Worm (Caenorhabditis elegans) whole organism, L3 larva: ENCODE measurements around the gene phf-31.

Source experiments
- ama-1 ChIP-seq: fragments of 150-350 bp; optimal IDR thresholded peaks from 2 replicates; lab custom pipeline; 2018
- daf-12 ChIP-seq: fragments of 150-350 bp; optimal IDR thresholded peaks from 2 replicates; lab custom pipeline; 2014; ENCODE audit warnings: missing biosample characterization, missing genetic modification reagents, missing genetic modification characterization
- elt-2 ChIP-seq: sonication (generic microtip); optimal IDR thresholded peaks from 2 replicates; lab custom pipeline; 2016; ENCODE audit warnings: missing genetic modification reagents, mild to moderate bottlenecking, missing genetic modification characterization, missing compliant biosample characterization
- fos-1 ChIP-seq: fragments of 150-350 bp; optimal IDR thresholded peaks from 2 replicates; lab custom pipeline; 2014; ENCODE audit warnings: missing biosample characterization, missing genetic modification characterization
- nhr-76 ChIP-seq: fragments of 150-350 bp; sonication (generic microtip); optimal IDR thresholded peaks from 5 replicates; lab custom pipeline; 2014; ENCODE audit warnings: missing biosample characterization, missing genetic modification characterization
- sea-2 ChIP-seq: fragments of 150-350 bp; sonication (generic microtip); optimal IDR thresholded peaks from 4 replicates; lab custom pipeline; 2014; ENCODE audit warnings: missing biosample characterization, missing genetic modification reagents, missing genetic modification characterization
- zag-1 ChIP-seq: fragments of 150-350 bp; optimal IDR thresholded peaks from 2 replicates; lab custom pipeline; 2014; ENCODE audit warnings: missing biosample characterization, missing genetic modification characterization

DNA sequence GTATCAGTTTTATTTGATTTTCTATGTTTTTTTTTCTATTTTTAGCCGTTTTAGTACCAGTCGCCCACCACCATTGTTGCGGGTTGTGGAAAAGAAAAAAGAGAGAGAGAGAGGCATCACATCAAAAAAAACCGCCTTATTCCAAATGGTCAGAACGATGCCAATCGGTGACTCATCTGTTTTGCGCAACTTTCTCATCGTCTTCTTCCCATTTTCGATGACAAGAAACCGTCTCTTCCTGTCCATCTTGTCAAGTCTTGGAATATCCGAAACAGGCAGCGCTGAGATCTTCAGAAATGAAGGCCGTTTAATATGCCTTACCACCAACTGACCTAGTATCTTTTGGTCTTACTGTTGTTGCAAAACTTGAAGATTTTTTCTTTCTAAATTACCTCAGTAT lies 4.7 kb downstream of the phf-31 start:
- TF ChIP-seq fos-1 (tag; lab: Kevin White, UChicago) = no peak
- no peak for TF ChIP-seq ama-1 (lab: Kevin White, UChicago)
- TF ChIP-seq daf-12 (tag; lab: Kevin White, UChicago) = no peak
- TF ChIP-seq nhr-76 (tag; lab: Kevin White, UChicago) = no peak
- TF ChIP-seq sea-2 = no peak
- TF ChIP-seq elt-2 = no peak
- TF ChIP-seq zag-1 (tag; lab: Kevin White, UChicago) = no peak
